Worm (Caenorhabditis elegans): Measurements from ENCODE around the gene B0284.3.

The B0284.3 gene

ce11 chrIII:4395857-4396256 is 16.2 kb upstream of the B0284.3 start:
- no peak for TF ChIP-seq C16A3.4 (tag; optimal IDR thresholded peaks at IDR 0.05)
- no peak for TF ChIP-seq C34B4.2 (tag; optimal IDR thresholded peaks at IDR 0.05)
- TF ChIP-seq efl-1 (optimal IDR thresholded peaks at IDR 0.05): no peak
- no peak for TF ChIP-seq efl-1 (GFP tag; optimal IDR thresholded peaks at IDR 0.05 in 1 of 2)
- no peak for TF ChIP-seq tbx-2 (tag; optimal IDR thresholded peaks at IDR 0.05)
- no peak for TF ChIP-seq elt-3 (tag; optimal IDR thresholded peaks at IDR 0.05)
- no peak for TF ChIP-seq mdl-1 (tag; optimal IDR thresholded peaks at IDR 0.05)
- no peak for TF ChIP-seq tlp-1 (tag; optimal IDR thresholded peaks at IDR 0.05)
- no peak for TF ChIP-seq ama-1 (optimal IDR thresholded peaks at IDR 0.05)
- TF ChIP-seq dpl-1 (GFP tag; optimal IDR thresholded peaks at IDR 0.05): no peak

ce11 chrIII:4394496-4394895 is 14.9 kb upstream of the B0284.3 start, which contains the start of gene R07E5.4:
Gene R07E5.4, plus strand, starts transcription at chrIII:4394796.
- TF ChIP-seq lin-14 (GFP tag; optimal IDR thresholded peaks at IDR 0.05) (no peak), mep-1 (tag; optimal IDR thresholded peaks at IDR 0.05) (no peak), hpl-2 (GFP tag; optimal IDR thresholded peaks at IDR 0.05) (no peak), ama-1 (optimal IDR thresholded peaks at IDR 0.05) (no peak)

ce11 chrIII:4391938-4392337 is 12.3 kb upstream of the B0284.3 start:
- TF ChIP-seq elt-3 (tag; optimal IDR thresholded peaks at IDR 0.05) (peak in 1 of 6 experiments; percentile 39), nhr-85 (tag) (peak; percentile 49), blmp-1 (tag; optimal IDR thresholded peaks at IDR 0.05) (peak; percentile 72), fkh-8 (tag; optimal IDR thresholded peaks at IDR 0.05) (no peak), nhr-19 (GFP tag; conservative IDR thresholded peaks at IDR 0.05) (no peak)

- TF ChIP-seq egl-27 (tag; optimal IDR thresholded peaks at IDR 0.05) (no peak), mep-1 (tag; optimal IDR thresholded peaks at IDR 0.05) (no peak), fkh-8 (tag; optimal IDR thresholded peaks at IDR 0.05) (no peak), C34B4.2 (tag; optimal IDR thresholded peaks at IDR 0.05) (no peak), elt-2 (tag; optimal IDR thresholded peaks at IDR 0.05) (no peak), blmp-1 (tag; optimal IDR thresholded peaks at IDR 0.05) (peak; percentile 88)
Observed at ce11 chrIII:4391319-4391718, 11.7 kb upstream of the B0284.3 start.

- TF ChIP-seq ama-1 (optimal IDR thresholded peaks at IDR 0.05): no peak
- no peak for TF ChIP-seq nhr-71 (tag; optimal IDR thresholded peaks at IDR 0.05)
- TF ChIP-seq ztf-11 (tag; optimal IDR thresholded peaks at IDR 0.05): no peak
- TF ChIP-seq blmp-1 (tag; optimal IDR thresholded peaks at IDR 0.05): peak; percentile 61
Observed at ce11 chrIII:4390421-4390820, 10.8 kb upstream of the B0284.3 start.

- TF ChIP-seq unc-30 (tag; optimal IDR thresholded peaks at IDR 0.05) (no peak), ceh-88 (GFP tag; IDR thresholded peaks at IDR 0.05) (no peak), F16B12.6 (tag; optimal IDR thresholded peaks at IDR 0.05) (no peak), alr-1 (tag; optimal IDR thresholded peaks at IDR 0.05; ENCODE audit: borderline replicate concordance) (no peak), ztf-4 (tag; optimal IDR thresholded peaks at IDR 0.05) (no peak), rnt-1 (tag; optimal IDR thresholded peaks at IDR 0.05) (no peak), sptf-1 (tag; optimal IDR thresholded peaks at IDR 0.05) (no peak), nhr-19 (GFP tag; conservative IDR thresholded peaks at IDR 0.05) (no peak), ztf-11 (tag; optimal IDR thresholded peaks at IDR 0.05) (no peak), elt-2 (tag; optimal IDR thresholded peaks at IDR 0.05) (no peak), nhr-71 (tag; optimal IDR thresholded peaks at IDR 0.05) (no peak), fkh-4 (tag; optimal IDR thresholded peaks at IDR 0.05; ENCODE audit: borderline replicate concordance) (no peak)
Observed at ce11 chrIII:4384487-4384886, 4.9 kb upstream of the B0284.3 start, which contains the start of gene pals-28. Gene pals-28, plus strand, starts transcription at chrIII:4384787.

- TF ChIP-seq efl-1 (optimal IDR thresholded peaks at IDR 0.05) (no peak), efl-1 (GFP tag; optimal IDR thresholded peaks at IDR 0.05 in 1 of 2) (peak in 1 of 2 experiments; percentile 36), fkh-10 (GFP tag; optimal IDR thresholded peaks at IDR 0.05) (no peak), nhr-20 (tag; optimal IDR thresholded peaks at IDR 0.05) (no peak)
Observed at ce11 chrIII:4382118-4382517, 2.5 kb upstream of the B0284.3 start.
